Worm (Caenorhabditis elegans): ENCODE measurements around the gene lsm-1.

DNA sequence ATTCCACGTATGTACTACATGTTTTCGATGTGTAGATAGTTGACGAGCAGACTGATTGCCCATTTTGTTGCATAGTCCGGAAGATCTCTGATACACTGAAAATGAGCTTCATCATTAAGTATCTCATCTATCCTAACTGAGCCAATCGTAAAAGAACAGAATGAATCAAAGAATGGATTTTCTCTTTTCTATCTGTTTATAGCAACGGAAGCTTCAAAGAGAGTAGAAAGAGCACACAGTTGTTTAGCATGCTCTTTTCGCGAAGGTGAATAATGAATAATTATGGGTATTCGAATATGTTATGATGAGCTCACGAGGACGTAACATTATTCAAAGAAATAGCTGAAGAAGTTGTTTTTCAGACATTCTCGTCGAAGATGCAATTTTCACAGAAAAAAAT is 15.6 kb upstream of the lsm-1 start, which contains the start of gene glb-4:
- TF ChIP-seq elt-2 (tag; optimal IDR thresholded peaks at IDR 0.05) = no peak
- no peak for TF ChIP-seq ceh-19 (GFP tag; optimal IDR thresholded peaks at IDR 0.05)
- TF ChIP-seq tbx-7 (tag; optimal IDR thresholded peaks at IDR 0.05) = no peak
- TF ChIP-seq ceh-30 (tag; optimal IDR thresholded peaks at IDR 0.05) = no peak
- TF ChIP-seq ama-1 (optimal IDR thresholded peaks at IDR 0.05) = no peak

All from whole organism, late embryonic.